Worm (Caenorhabditis elegans) whole organism, L2 larva: ENCODE results near the gene R09H10.5.
"Not testable (repeated sequence)": the region's sequence is repeated elsewhere in the genome, so short reads cannot be mapped to it uniquely, and the experiment has no call there.

Experiments
- F13H6.1 ChIP-seq: sonication (generic microtip); optimal IDR thresholded peaks from 2 replicates; lab custom pipeline; 2016; ENCODE audit warnings: missing genetic modification characterization, missing compliant biosample characterization
- aly-2 ChIP-seq: fragments of 150-350 bp; optimal IDR thresholded peaks from 2 replicates; lab custom pipeline; 2014; ENCODE audit warnings: missing biosample characterization, missing genetic modification characterization
- ceh-16 ChIP-seq: fragments of 150-350 bp; optimal IDR thresholded peaks from 2 replicates; lab custom pipeline; 2014; ENCODE audit warnings: missing biosample characterization, missing genetic modification characterization
- ceh-82 ChIP-seq: fragments of 150-350 bp; optimal IDR thresholded peaks from 2 replicates; lab custom pipeline; 2014; ENCODE audit warnings: missing biosample characterization, missing genetic modification characterization
- crh-2 ChIP-seq: sonication (generic microtip); optimal IDR thresholded peaks from 2 replicates; lab custom pipeline; 2017; ENCODE audit warnings: missing biosample characterization, missing genetic modification characterization
- dmd-4 ChIP-seq: sonication (generic microtip); optimal IDR thresholded peaks from 2 replicates; lab custom pipeline; 2017; ENCODE audit warnings: missing biosample characterization, missing genetic modification characterization
- elt-3 ChIP-seq: sonication (generic microtip); optimal IDR thresholded peaks from 2 replicates; lab custom pipeline; 2017; ENCODE audit warnings: missing biosample characterization, missing genetic modification characterization
- fos-1 ChIP-seq: fragments of 150-350 bp; optimal IDR thresholded peaks from 2 replicates; lab custom pipeline; 2014; ENCODE audit warnings: missing biosample characterization, missing genetic modification characterization
- gmeb-1 ChIP-seq: fragments of 150-350 bp; optimal IDR thresholded peaks from 2 replicates; lab custom pipeline; 2014; ENCODE audit warnings: missing biosample characterization, missing genetic modification characterization
- lin-11 ChIP-seq: fragments of 150-350 bp; sonication (generic microtip); optimal IDR thresholded peaks from 2 replicates; lab custom pipeline; 2014; ENCODE audit warnings: missing biosample characterization, missing genetic modification characterization, inconsistent platforms, mixed read lengths
- lin-39 ChIP-seq: fragments of 150-350 bp; optimal IDR thresholded peaks from 2 replicates; lab custom pipeline; 2014; ENCODE audit warnings: missing biosample characterization, missing genetic modification reagents, missing genetic modification characterization
- mab-5 ChIP-seq: fragments of 150-350 bp; optimal IDR thresholded peaks from 2 replicates; lab custom pipeline; 2014; ENCODE audit warnings: missing biosample characterization, missing genetic modification characterization
- mdl-1 ChIP-seq, 2 experiments: fragments of 150-350 bp in 1 of 2; sonication (generic microtip) in 1 of 2; optimal IDR thresholded peaks; 2 replicates each; lab custom pipeline; 2017; ENCODE audit warnings: missing biosample characterization in 2 of 2, missing genetic modification characterization in 2 of 2
- nhr-10 ChIP-seq: sonication (generic microtip); optimal IDR thresholded peaks from 2 replicates; lab custom pipeline; 2017; ENCODE audit warnings: missing biosample characterization, missing genetic modification characterization
- nhr-237 ChIP-seq: fragments of 150-350 bp; optimal IDR thresholded peaks from 2 replicates; lab custom pipeline; 2014; ENCODE audit warnings: missing biosample characterization, missing genetic modification characterization
- nhr-6 ChIP-seq: fragments of 150-350 bp; optimal IDR thresholded peaks from 2 replicates; lab custom pipeline; 2014; ENCODE audit warnings: missing biosample characterization, missing genetic modification characterization
- peb-1 ChIP-seq: fragments of 150-350 bp; optimal IDR thresholded peaks from 2 replicates; lab custom pipeline; 2014; ENCODE audit warnings: missing biosample characterization, missing genetic modification characterization
- sem-4 ChIP-seq: fragments of 150-350 bp; optimal IDR thresholded peaks from 2 replicates; lab custom pipeline; 2014; ENCODE audit warnings: missing biosample characterization, missing genetic modification reagents, missing genetic modification characterization
- skn-1 ChIP-seq: sonication (generic microtip); optimal IDR thresholded peaks from 2 replicates; lab custom pipeline; 2017; ENCODE audit warnings: missing biosample characterization, missing genetic modification characterization
- sma-3 ChIP-seq: sonication (generic microtip); optimal IDR thresholded peaks from 2 replicates; lab custom pipeline; 2016; ENCODE audit warnings: missing genetic modification reagents, missing genetic modification characterization, missing compliant biosample characterization
- snpc-4 ChIP-seq: fragments of 150-350 bp; optimal IDR thresholded peaks from 2 replicates; lab custom pipeline; 2014; ENCODE audit warnings: missing biosample characterization, missing genetic modification characterization
- unc-39 ChIP-seq: fragments of 150-350 bp; optimal IDR thresholded peaks from 2 replicates; lab custom pipeline; 2014; ENCODE audit warnings: missing biosample characterization, missing genetic modification characterization
- unc-55 ChIP-seq: fragments of 150-350 bp; sonication (generic microtip); optimal IDR thresholded peaks from 3 replicates; lab custom pipeline; 2014; ENCODE audit warnings: missing biosample characterization, missing genetic modification reagents, missing genetic modification characterization
- unc-62 ChIP-seq: fragments of 150-350 bp; optimal IDR thresholded peaks from 2 replicates; lab custom pipeline; 2014; ENCODE audit warnings: missing biosample characterization, missing genetic modification reagents, missing genetic modification characterization
- ztf-1 ChIP-seq: fragments of 200-800 bp; sonication (Bioruptor generic); conservative IDR thresholded peaks from 2 replicates; pipeline ENCODE4 v1.3.6; 2022; ENCODE audit warnings: missing genetic modification characterization, missing compliant biosample characterization
- ztf-4 ChIP-seq: fragments of 150-350 bp; optimal IDR thresholded peaks from 2 replicates; lab custom pipeline; 2014; ENCODE audit warnings: missing biosample characterization, missing genetic modification characterization

R09H10.5 gene

ce11 chrIV:10628724-10629123, at the start of gene R09H10.5:
Gene R09H10.5 (minus strand): TSS chrIV:10628829.
- no peak for TF ChIP-seq unc-62 (GFP tag; lab: Kevin White, UChicago)
- peak; percentile 53 for TF ChIP-seq fos-1
- no peak for TF ChIP-seq snpc-4 (tag; lab: Kevin White, UChicago)

DNA sequence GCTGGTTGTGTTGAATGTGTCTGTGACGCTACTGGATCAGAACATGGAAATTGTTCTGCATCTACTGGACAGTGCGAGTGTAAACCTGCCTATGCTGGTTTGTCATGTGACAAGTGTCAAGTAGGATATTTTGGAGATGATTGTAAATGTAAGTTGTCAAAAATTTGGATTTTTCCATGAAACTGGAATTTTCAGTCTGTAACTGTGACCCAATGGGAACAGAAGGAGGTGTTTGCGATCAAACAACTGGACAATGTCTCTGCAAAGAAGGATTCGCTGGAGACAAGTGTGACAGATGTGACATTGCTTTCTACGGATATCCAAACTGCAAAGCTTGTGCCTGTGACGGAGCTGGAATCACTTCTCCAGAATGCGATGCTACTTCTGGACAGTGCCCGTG, 39.9 kb upstream of the R09H10.5 start:
- no peak for TF ChIP-seq unc-55 (GFP tag; lab: Kevin White, UChicago)
- TF ChIP-seq ztf-4 (tag; lab: Kevin White, UChicago), result no peak
- TF ChIP-seq skn-1 (tag; lab: Kevin White, UChicago), result no peak
- TF ChIP-seq unc-62 (GFP tag; lab: Kevin White, UChicago), result no peak
- TF ChIP-seq snpc-4 (tag; lab: Kevin White, UChicago), result no peak

DNA sequence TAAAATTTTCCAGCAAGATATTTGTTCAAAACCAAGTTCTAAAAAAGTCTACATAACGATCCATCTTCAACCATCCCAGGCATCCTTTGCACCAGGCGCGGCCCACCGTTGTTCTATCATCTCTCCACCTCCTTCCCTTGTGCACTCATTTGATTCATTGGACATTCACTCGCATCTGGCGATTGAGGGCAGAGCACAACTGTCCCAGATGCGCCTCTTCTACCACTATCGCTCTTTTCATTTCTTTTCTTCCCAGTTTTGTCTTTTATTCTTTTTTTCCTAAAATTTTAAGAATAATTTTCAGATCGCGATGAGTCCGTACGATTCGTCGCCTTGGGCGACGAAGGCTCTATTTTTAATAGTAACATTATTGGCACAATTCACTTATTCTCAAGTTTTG, 37.9 kb upstream of the R09H10.5 start, which contains the start of gene epi-1:
TSS of gene epi-1 (plus strand) at position 301 of the 400 bp plus-strand sequence.
- TF ChIP-seq nhr-10, result no peak
- no peak for TF ChIP-seq nhr-237
- TF ChIP-seq aly-2 (tag; lab: Kevin White, UChicago), result no peak
- no peak for TF ChIP-seq ceh-82 (tag; lab: Kevin White, UChicago)

ce11 chrIV:10664134-10664533, 35.5 kb upstream of the R09H10.5 start, which contains the start of gene K08C7.7:
Gene K08C7.7 (plus strand): TSS chrIV:10664434.
- TF ChIP-seq elt-3 (no peak), peb-1 (tag; lab: Kevin White, UChicago) (no peak), nhr-6 (tag; lab: Kevin White, UChicago) (no peak), mab-5 (tag; lab: Kevin White, UChicago) (no peak)
- TF ChIP-seq, all 48 proteins: peak for 0

DNA sequence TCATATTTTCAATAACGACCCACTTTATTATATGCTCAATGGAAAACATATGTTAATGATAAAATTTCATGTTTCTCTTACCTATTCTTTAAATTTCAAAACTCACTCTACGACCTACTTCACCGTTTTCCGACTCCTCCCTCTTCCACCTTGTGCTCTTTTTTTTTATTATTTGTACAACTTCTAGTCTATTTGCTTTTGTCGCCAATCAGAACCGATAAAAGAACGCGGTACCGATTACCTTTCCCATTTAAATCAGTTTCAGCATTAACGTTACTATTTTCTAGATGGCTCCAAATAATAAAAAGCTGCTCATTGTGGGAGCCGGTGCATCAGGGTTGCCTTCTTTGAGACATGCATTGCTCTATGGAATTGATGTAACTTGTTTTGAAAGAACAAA, 33.1 kb upstream of the R09H10.5 start, which contains the start of gene fmo-1:
TSS of gene fmo-1 (plus strand) at position 98 of the 400 bp plus-strand sequence.
- TF ChIP-seq nhr-10 (no peak), ztf-1 (GFP tag; lab: Robert Waterston, UW) (no peak), nhr-6 (tag; lab: Kevin White, UChicago) (no peak), gmeb-1 (peak; percentile 8), sem-4 (tag; lab: Kevin White, UChicago) (no peak), unc-39 (tag; lab: Kevin White, UChicago) (no peak), fos-1 (peak; percentile 52)
- TF ChIP-seq, all 48 proteins: peak for 2

DNA sequence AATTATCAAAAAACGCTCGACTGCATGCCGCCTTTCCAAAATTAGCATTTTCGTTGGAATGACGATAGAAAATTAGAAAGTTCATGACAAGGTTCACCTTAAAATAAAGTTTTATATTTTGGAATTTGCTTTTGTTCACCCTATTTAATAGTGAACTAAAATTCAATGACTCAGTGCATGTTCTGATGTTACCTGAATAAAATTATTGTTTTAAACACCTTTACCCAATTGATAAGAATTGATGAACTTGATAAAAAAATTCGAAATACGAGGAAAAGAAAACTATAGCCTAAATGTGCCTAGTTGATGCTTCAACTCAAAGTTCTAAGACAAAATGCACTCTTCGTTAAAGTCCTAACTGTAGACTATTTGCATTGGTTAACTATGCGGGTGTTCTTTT, 32.4 kb upstream of the R09H10.5 start:
- TF ChIP-seq fos-1 (peak; percentile 62), ceh-16 (tag; lab: Kevin White, UChicago) (no peak)
- TF ChIP-seq, all 48 proteins: peak for 1

ce11 chrIV:10656770-10657323, 28.2 kb upstream of the R09H10.5 start, which contains the start of gene K08C7.1:
Gene K08C7.1 (plus strand): TSS chrIV:10656812.
- TF ChIP-seq fos-1, result peak; percentile 31
- no peak for TF ChIP-seq dmd-4 (tag; lab: Kevin White, UChicago)

ce11 chrIV:10654047-10654446, 25.4 kb upstream of the R09H10.5 start, which contains the start of gene glb-19:
Gene glb-19 (minus strand): TSS chrIV:10654147.
- TF ChIP-seq F13H6.1 (tag; lab: Kevin White, UChicago); ztf-1 (GFP tag; lab: Robert Waterston, UW); mdl-1 (tag; optimal IDR thresholded peaks at IDR 0.05; lab: Kevin White, UChicago): not testable (repeated sequence)

ce11 chrIV:10638977-10639376, 10.3 kb upstream of the R09H10.5 start, which contains the start of gene F56C4.2:
Gene F56C4.2 (plus strand): TSS chrIV:10639277.
- no peak for TF ChIP-seq fos-1
- TF ChIP-seq ceh-82 (tag; lab: Kevin White, UChicago), result no peak

DNA sequence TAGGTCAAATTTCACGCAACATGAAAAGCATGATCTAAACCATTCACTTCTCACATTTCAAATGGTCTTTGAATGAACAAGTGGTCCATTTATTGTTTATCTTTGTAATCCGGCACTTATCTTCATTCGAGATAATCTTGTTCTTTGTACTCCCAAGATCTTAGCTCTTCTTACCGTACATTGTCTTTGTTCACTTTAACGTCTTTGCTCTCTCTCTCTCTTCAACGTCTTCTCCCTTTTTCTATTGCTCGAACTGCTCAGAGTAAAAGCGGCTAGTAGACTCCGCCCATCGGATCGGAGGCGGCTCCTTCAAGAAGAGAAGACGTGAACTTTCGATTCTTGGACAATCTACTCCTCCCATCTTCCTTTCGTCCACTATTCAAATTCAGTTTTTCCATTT, 8.0 kb upstream of the R09H10.5 start, which contains the start of gene F56C4.1:
TSS of gene F56C4.1 (plus strand) at position 301 of the 400 bp plus-strand sequence.
- no peak for TF ChIP-seq sma-3
- TF ChIP-seq nhr-237, result no peak
- TF ChIP-seq crh-2 (tag; lab: Kevin White, UChicago), result no peak
- TF ChIP-seq lin-39 (tag; lab: Kevin White, UChicago), result no peak
- no peak for TF ChIP-seq ceh-16 (tag; lab: Kevin White, UChicago)
- no peak for TF ChIP-seq unc-55 (GFP tag; lab: Kevin White, UChicago)
- no peak for TF ChIP-seq mdl-1 (tag; optimal IDR thresholded peaks at IDR 0.05; lab: Kevin White, UChicago)
- TF ChIP-seq lin-11 (tag; lab: Kevin White, UChicago), result no peak
